Worm (Caenorhabditis elegans) whole organism, young adult: Measurements from ENCODE around the gene C06E2.2.

ENCODE experiments used
- B0261.1 ChIP-seq: sonication (generic microtip); optimal IDR thresholded peaks from 2 replicates; lab custom pipeline; 2016; ENCODE audit warnings: mild to moderate bottlenecking, missing genetic modification characterization, moderate library complexity, missing compliant biosample characterization
- C17E4.6 ChIP-seq: fragments of 200-800 bp; sonication (Bioruptor generic); IDR thresholded peaks from 2 replicates; pipeline ENCODE4 v1.3.6; 2022; ENCODE audit warnings: missing genetic modification reagents, missing genetic modification characterization, missing compliant biosample characterization
- F49E8.2 ChIP-seq: sonication (generic microtip); optimal IDR thresholded peaks from 3 replicates; lab custom pipeline; 2017; ENCODE audit warnings: missing genetic modification characterization, mild to moderate bottlenecking, missing compliant biosample characterization, antibody characterized with exemption, moderate library complexity; ENCODE audit not compliant: insufficient read depth
- F52B5.7 ChIP-seq: sonication (generic microtip); optimal IDR thresholded peaks from 2 replicates; lab custom pipeline; 2016; ENCODE audit warnings: mild to moderate bottlenecking, missing genetic modification characterization, missing compliant biosample characterization
- T07F8.4 ChIP-seq: sonication (generic microtip); optimal IDR thresholded peaks from 2 replicates; lab custom pipeline; 2016; ENCODE audit warnings: mild to moderate bottlenecking, missing genetic modification characterization, moderate library complexity, missing compliant biosample characterization
- Y53F4B.3 ChIP-seq: fragments of 200-800 bp; sonication (Bioruptor generic); IDR thresholded peaks from 2 replicates; pipeline ENCODE4 v1.3.6; 2022; ENCODE audit warnings: missing genetic modification reagents, missing genetic modification characterization, missing compliant biosample characterization
- Y53G8AR.9 ChIP-seq: fragments of 200-800 bp; sonication (Bioruptor generic); conservative IDR thresholded peaks from 2 replicates; pipeline ENCODE4 v1.3.6; 2022; ENCODE audit warnings: missing genetic modification reagents, missing genetic modification characterization, missing compliant biosample characterization
- Y95B8A.8 ChIP-seq: fragments of 200-800 bp; sonication (Bioruptor generic); IDR thresholded peaks from 2 replicates; pipeline ENCODE4 v1.3.6; 2022; ENCODE audit warnings: missing genetic modification reagents, missing genetic modification characterization, missing compliant biosample characterization
- aptf-3 ChIP-seq: fragments of 200-800 bp; sonication (Bioruptor generic); IDR thresholded peaks from 2 replicates; pipeline ENCODE4 v1.3.6; 2022; ENCODE audit warnings: missing genetic modification characterization, missing compliant biosample characterization
- athp-1 ChIP-seq: sonication (generic microtip); optimal IDR thresholded peaks from 2 replicates; lab custom pipeline; 2017; ENCODE audit warnings: mild to moderate bottlenecking, missing genetic modification characterization, missing compliant biosample characterization
- ceh-100 ChIP-seq: fragments of 200-800 bp; sonication (Bioruptor generic); IDR thresholded peaks from 2 replicates; pipeline ENCODE4 v1.3.6; 2022; ENCODE audit warnings: missing genetic modification reagents, missing genetic modification characterization, missing compliant biosample characterization
- ceh-91 ChIP-seq: fragments of 200-800 bp; sonication (Bioruptor generic); IDR thresholded peaks from 2 replicates; pipeline ENCODE4 v1.3.6; 2022; ENCODE audit warnings: missing genetic modification reagents, missing genetic modification characterization, missing compliant biosample characterization
- egl-44 ChIP-seq: fragments of 200-800 bp; sonication (Bioruptor generic); IDR thresholded peaks from 2 replicates; pipeline ENCODE4 v1.3.6; 2022; ENCODE audit warnings: missing genetic modification reagents, missing genetic modification characterization, missing compliant biosample characterization
- egrh-3 ChIP-seq: fragments of 200-800 bp; sonication (Bioruptor generic); IDR thresholded peaks from 2 replicates; pipeline ENCODE4 v1.3.6; 2022; ENCODE audit warnings: missing genetic modification reagents, missing genetic modification characterization, missing compliant biosample characterization
- ets-4 ChIP-seq: fragments of 200-800 bp; sonication (Bioruptor generic); optimal IDR thresholded peaks from 2 replicates; lab custom pipeline; 2018; ENCODE audit warnings: mild to moderate bottlenecking, missing genetic modification characterization, missing compliant biosample characterization
- fkh-3 ChIP-seq: sonication (generic microtip); optimal IDR thresholded peaks from 2 replicates; lab custom pipeline; 2016; ENCODE audit warnings: mild to moderate bottlenecking, missing genetic modification characterization, missing compliant biosample characterization
- him-1 ChIP-seq: sonication (generic microtip); optimal IDR thresholded peaks from 2 replicates; lab custom pipeline; 2016; ENCODE audit warnings: missing genotype, missing genetic modification reagents, missing genetic modification characterization, missing compliant biosample characterization
- hlh-12 ChIP-seq: sonication (generic microtip); optimal IDR thresholded peaks from 2 replicates; lab custom pipeline; 2016; ENCODE audit warnings: missing genetic modification characterization, missing compliant biosample characterization
- hmg-1.2 ChIP-seq: fragments of 200-800 bp; sonication (Bioruptor generic); IDR thresholded peaks from 2 replicates; pipeline ENCODE4 v1.3.6; 2022; ENCODE audit warnings: missing genetic modification reagents, missing genetic modification characterization, missing compliant biosample characterization
- hmg-20 ChIP-seq: fragments of 200-800 bp; sonication (Bioruptor generic); IDR thresholded peaks from 2 replicates; pipeline ENCODE4 v1.3.6; 2022; ENCODE audit warnings: missing genetic modification reagents, missing genetic modification characterization, missing compliant biosample characterization
- lag-1 ChIP-seq: fragments of 200-800 bp; sonication (Bioruptor generic); IDR thresholded peaks from 2 replicates; pipeline ENCODE4 v1.3.6; 2022; ENCODE audit warnings: missing genetic modification reagents, missing genetic modification characterization, missing compliant biosample characterization
- let-526 ChIP-seq: fragments of 200-800 bp; sonication (Bioruptor generic); IDR thresholded peaks from 2 replicates; pipeline ENCODE4 v1.3.6; 2022; ENCODE audit warnings: missing genetic modification reagents, missing genetic modification characterization, missing compliant biosample characterization
- lin-26 ChIP-seq: fragments of 200-800 bp; sonication (Bioruptor generic); IDR thresholded peaks from 2 replicates; pipeline ENCODE4 v1.3.6; 2022; ENCODE audit warnings: missing genetic modification reagents, missing genetic modification characterization, missing compliant biosample characterization
- lin-35 ChIP-seq, 3 experiments: fragments of 150-350 bp in 2 of 3; sonication (generic microtip) in 1 of 3; optimal IDR thresholded peaks; 2 replicates each; lab custom pipeline; 2014 to 2018; ENCODE audit warnings: missing biosample characterization in 3 of 3, missing genetic modification characterization in 3 of 3, missing genetic modification reagents in 3 of 3
- mcd-1 ChIP-seq: fragments of 200-800 bp; sonication (Bioruptor generic); IDR thresholded peaks from 2 replicates; pipeline ENCODE4 v1.3.6; 2022; ENCODE audit warnings: missing genetic modification reagents, missing genetic modification characterization, missing compliant biosample characterization
- nfya-1 ChIP-seq: sonication (generic microtip); optimal IDR thresholded peaks from 2 replicates; lab custom pipeline; 2017; ENCODE audit warnings: antibody characterized with exemption, missing compliant biosample characterization, missing genetic modification characterization, borderline replicate concordance; ENCODE audit not compliant: insufficient read depth
- pbrm-1 ChIP-seq: fragments of 200-800 bp; sonication (Bioruptor generic); IDR thresholded peaks from 2 replicates; pipeline ENCODE4 v1.3.6; 2022; ENCODE audit warnings: missing genetic modification reagents, missing genetic modification characterization, missing compliant biosample characterization
- rec-8 ChIP-seq, 2 experiments: sonication (generic microtip); optimal IDR thresholded peaks; 2 replicates each; lab custom pipeline; 2016; ENCODE audit warnings: mild to moderate bottlenecking in 2 of 2, missing genetic modification characterization in 2 of 2, missing genetic modification reagents in 2 of 2, missing genotype in 2 of 2, missing biosample characterization in 1 of 2, missing compliant biosample characterization in 1 of 2, moderate library complexity in 1 of 2
- repo-1 ChIP-seq: sonication (generic microtip); optimal IDR thresholded peaks from 2 replicates; lab custom pipeline; 2017; ENCODE audit warnings: mild to moderate bottlenecking, missing genetic modification characterization, missing compliant biosample characterization
- rpc-1 ChIP-seq, 2 experiments: fragments of 150-350 bp in 1 of 2; sonication (generic microtip) in 1 of 2; optimal IDR thresholded peaks; 2 replicates each; lab custom pipeline; 2014 to 2018; ENCODE audit warnings: missing biosample characterization in 1 of 2, missing genetic modification characterization in 1 of 2, missing genetic modification reagents in 1 of 2, missing genotype in 1 of 2
- sdz-38 ChIP-seq: sonication (generic microtip); optimal IDR thresholded peaks from 2 replicates; lab custom pipeline; 2016; ENCODE audit warnings: missing genotype, missing genetic modification characterization, missing compliant biosample characterization
- sea-2 ChIP-seq: fragments of 200-800 bp; sonication (Bioruptor generic); IDR thresholded peaks from 2 replicates; pipeline ENCODE4 v1.3.6; 2022; ENCODE audit warnings: missing genetic modification characterization, missing compliant biosample characterization
- snpc-3.4 ChIP-seq: sonication (generic microtip); optimal IDR thresholded peaks from 2 replicates; lab custom pipeline; 2017; ENCODE audit warnings: missing genetic modification characterization, mild to moderate bottlenecking, missing compliant biosample characterization, antibody characterized with exemption, moderate library complexity, missing genotype, missing genetic modification reagents
- tbx-9 ChIP-seq: sonication (generic microtip); optimal IDR thresholded peaks from 2 replicates; lab custom pipeline; 2016; ENCODE audit warnings: borderline replicate concordance, missing genetic modification characterization, inconsistent platforms, missing compliant biosample characterization
- ztf-18 ChIP-seq: sonication (generic microtip); optimal IDR thresholded peaks from 2 replicates; lab custom pipeline; 2016; ENCODE audit warnings: missing genotype, mild to moderate bottlenecking, missing genetic modification characterization, missing compliant biosample characterization
- ztf-26 ChIP-seq: sonication (generic microtip); optimal IDR thresholded peaks from 2 replicates; lab custom pipeline; 2017; ENCODE audit warnings: missing genetic modification characterization, missing compliant biosample characterization
- ztf-28 ChIP-seq: fragments of 200-800 bp; sonication (Bioruptor generic); IDR thresholded peaks from 2 replicates; pipeline ENCODE4 v1.3.6; 2022; ENCODE audit warnings: missing genetic modification reagents, missing genetic modification characterization, missing compliant biosample characterization
- ztf-3 ChIP-seq: fragments of 200-800 bp; sonication (Bioruptor generic); optimal IDR thresholded peaks from 2 replicates; lab custom pipeline; 2018; ENCODE audit warnings: mild to moderate bottlenecking, missing genetic modification characterization, missing compliant biosample characterization
- ztf-6 ChIP-seq: fragments of 200-800 bp; sonication (Bioruptor generic); IDR thresholded peaks from 2 replicates; pipeline ENCODE4 v1.3.6; 2022; ENCODE audit warnings: missing genetic modification reagents, missing genetic modification characterization, missing compliant biosample characterization

C06E2.2 gene

DNA sequence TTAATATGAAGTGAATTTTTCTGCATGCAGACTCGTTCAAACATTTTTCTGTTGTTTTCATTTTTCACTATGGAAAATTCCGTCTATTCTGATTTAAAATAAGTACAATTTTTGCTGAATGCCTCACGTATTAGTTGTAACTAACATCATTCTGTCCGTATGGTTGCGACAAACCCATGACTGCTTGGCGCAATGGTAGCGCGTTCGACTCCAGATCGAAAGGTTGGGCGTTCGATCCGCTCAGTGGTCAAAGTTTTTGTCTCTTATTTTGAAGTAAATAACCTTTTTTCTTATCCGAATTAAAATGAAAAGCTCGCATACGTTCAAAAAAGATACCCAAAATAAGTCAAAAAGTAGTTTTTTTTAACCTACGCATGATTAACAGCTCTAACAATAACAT is 2.3 kb upstream of the C06E2.2 start (continued):
- TF ChIP-seq F49E8.2 (tag; lab: Kevin White, UChicago) (no peak), B0261.1 (tag; lab: Kevin White, UChicago) (peak; percentile 74), ets-4 (GFP tag; lab: Kevin White, UChicago) (no peak), ztf-3 (GFP tag; lab: Kevin White, UChicago) (no peak), athp-1 (tag; lab: Kevin White, UChicago) (no peak), ztf-28 (GFP tag; lab: Robert Waterston, UW) (no peak), fkh-3 (tag; lab: Kevin White, UChicago) (no peak), him-1 (tag; lab: Kevin White, UChicago) (peak; percentile 82), rec-8 (tag; optimal IDR thresholded peaks at IDR 0.05; lab: Kevin White, UChicago) (peak; percentile 14 to 20), snpc-3.4 (tag; lab: Kevin White, UChicago) (peak; percentile 49), ceh-91 (GFP tag; lab: Robert Waterston, UW) (no peak), rpc-1 (optimal IDR thresholded peaks at IDR 0.05; lab: Kevin White, UChicago) (peak; percentile 75), rpc-1 (tag; optimal IDR thresholded peaks at IDR 0.05; lab: Kevin White, UChicago) (peak; percentile 89), lin-35 (GFP tag; optimal IDR thresholded peaks at IDR 0.05; lab: Kevin White, UChicago) (no peak), T07F8.4 (tag; lab: Kevin White, UChicago) (no peak)

ce11 chrX:8878709-8879108 is 740 bp upstream of the C06E2.2 start:
- TF ChIP-seq Y53F4B.3 (GFP tag; lab: Robert Waterston, UW), result no peak
- no peak for TF ChIP-seq hlh-12

ce11 chrX:8882162-8882561 is 2.7 kb downstream of the C06E2.2 start:
- peak; percentile 35; the same call in 1 of the 2 replicates for TF ChIP-seq egrh-3
- TF ChIP-seq sea-2 (GFP tag; lab: Robert Waterston, UW), result no peak
- TF ChIP-seq ztf-6 (GFP tag; lab: Robert Waterston, UW), result no peak

DNA sequence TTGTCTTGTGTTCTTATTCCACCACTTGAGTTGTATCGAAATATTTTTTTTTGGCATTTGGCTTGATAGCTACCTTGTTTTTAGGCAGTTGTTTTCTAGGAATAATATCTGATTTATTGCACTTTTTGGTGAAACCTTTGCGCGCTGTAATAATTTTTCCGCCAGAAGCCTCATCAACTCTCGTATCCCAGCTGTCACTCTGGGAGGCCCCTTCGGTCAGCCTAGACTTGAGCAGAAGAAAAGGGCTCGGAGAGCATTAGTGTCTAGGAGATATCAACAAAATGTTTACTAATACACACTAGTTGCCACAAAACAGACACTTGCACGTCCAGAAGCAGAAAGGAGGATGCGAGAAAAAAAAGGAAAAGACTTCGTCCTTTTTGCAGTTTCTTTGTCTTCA is 9.4 kb downstream of the C06E2.2 start:
- TF ChIP-seq egl-44 (GFP tag; lab: Robert Waterston, UW) (no peak), pbrm-1 (GFP tag; lab: Robert Waterston, UW) (no peak), lag-1 (no peak), let-526 (no peak), C17E4.6 (GFP tag; lab: Robert Waterston, UW) (no peak), repo-1 (tag; lab: Kevin White, UChicago) (no peak), Y95B8A.8 (GFP tag; lab: Robert Waterston, UW) (no peak), lin-26 (GFP tag; lab: Robert Waterston, UW) (no peak), tbx-9 (tag; lab: Kevin White, UChicago) (no peak), F52B5.7 (tag; lab: Kevin White, UChicago) (no peak)

DNA sequence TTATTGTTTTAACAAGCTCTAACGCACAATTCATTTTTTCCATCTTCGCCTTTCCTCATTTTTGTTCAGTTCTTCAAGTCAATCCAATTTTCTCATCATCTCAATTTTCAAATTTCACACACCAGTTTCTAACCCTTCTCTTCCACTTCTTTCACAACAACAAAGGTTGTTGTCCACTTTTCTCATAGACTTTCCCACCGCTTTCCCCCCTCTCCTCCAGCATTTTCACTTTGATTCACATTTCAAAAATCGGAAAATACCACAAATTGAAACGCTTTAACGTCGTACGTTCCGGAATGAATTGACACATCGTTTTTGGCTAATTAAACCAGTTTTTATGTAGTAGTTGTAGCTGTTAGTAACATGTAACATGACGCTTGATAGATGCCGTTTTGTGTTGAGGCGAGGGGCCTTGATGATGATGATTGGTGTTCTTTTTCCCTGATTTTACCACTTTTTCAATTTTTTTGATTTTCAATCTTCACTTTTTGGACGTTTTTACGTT is 10.9 kb downstream of the C06E2.2 start:
- TF ChIP-seq hmg-1.2 (GFP tag; lab: Robert Waterston, UW) (no peak), sdz-38 (tag; lab: Kevin White, UChicago) (no peak), hmg-20 (no peak), ztf-26 (tag; lab: Kevin White, UChicago) (no peak), aptf-3 (no peak), mcd-1 (GFP tag; lab: Robert Waterston, UW) (no peak), Y53G8AR.9 (GFP tag; lab: Robert Waterston, UW) (no peak), ceh-100 (GFP tag; lab: Robert Waterston, UW) (no peak), nfya-1 (tag; lab: Kevin White, UChicago) (no peak), ztf-18 (tag; lab: Kevin White, UChicago) (no peak), egl-44 (GFP tag; lab: Robert Waterston, UW) (no peak)
